Fruit fly (Drosophila melanogaster): ENCODE measurements around the gene Coq8.

- TF ChIP-seq CG34367 (tag; optimal IDR thresholded peaks at IDR 0.05) (no peak), CG4496 (GFP tag; IDR thresholded peaks at IDR 0.05) (no peak), CG10348 (GFP tag; IDR thresholded peaks at IDR 0.05) (no peak), CG14655 (GFP tag; optimal IDR thresholded peaks at IDR 0.05) (no peak)
Measured at dm6 chrX:12927612-12928011, 26.7 kb upstream of the Coq8 start.

All from whole organism, pupa.